Worm (Caenorhabditis elegans) whole organism, L2 larva: ENCODE results near the gene srsx-13.

ENCODE experiments used
- C34F6.9 ChIP-seq: fragments of 150-350 bp; optimal IDR thresholded peaks from 2 replicates; lab custom pipeline; 2014; ENCODE audit warnings: missing biosample characterization, missing genetic modification characterization
- Y55F3AM.14 ChIP-seq: fragments of 200-800 bp; sonication (Bioruptor generic); optimal IDR thresholded peaks from 2 replicates; lab custom pipeline; 2018; ENCODE audit warnings: mild to moderate bottlenecking, missing genetic modification characterization, missing compliant biosample characterization
- alr-1 ChIP-seq: fragments of 150-350 bp; optimal IDR thresholded peaks from 2 replicates; lab custom pipeline; 2014; ENCODE audit warnings: missing biosample characterization, missing genetic modification characterization
- ama-1 ChIP-seq: fragments of 150-350 bp; optimal IDR thresholded peaks from 2 replicates; lab custom pipeline; 2018; ENCODE audit warnings: inconsistent platforms
- blmp-1 ChIP-seq: sonication (generic microtip); optimal IDR thresholded peaks from 2 replicates; lab custom pipeline; 2017; ENCODE audit warnings: missing genetic modification characterization, mild to moderate bottlenecking, missing compliant biosample characterization, antibody characterized with exemption, moderate library complexity; ENCODE audit not compliant: insufficient read depth
- ceh-16 ChIP-seq: fragments of 150-350 bp; optimal IDR thresholded peaks from 2 replicates; lab custom pipeline; 2014; ENCODE audit warnings: missing biosample characterization, missing genetic modification characterization
- crh-2 ChIP-seq: sonication (generic microtip); optimal IDR thresholded peaks from 2 replicates; lab custom pipeline; 2017; ENCODE audit warnings: missing biosample characterization, missing genetic modification characterization
- dmd-4 ChIP-seq: sonication (generic microtip); optimal IDR thresholded peaks from 2 replicates; lab custom pipeline; 2017; ENCODE audit warnings: missing biosample characterization, missing genetic modification characterization
- egl-27 ChIP-seq: sonication (generic microtip); optimal IDR thresholded peaks from 3 replicates; lab custom pipeline; 2017; ENCODE audit warnings: missing biosample characterization, missing genetic modification reagents, missing genetic modification characterization
- elt-1 ChIP-seq: fragments of 150-350 bp; optimal IDR thresholded peaks from 2 replicates; lab custom pipeline; 2014; ENCODE audit warnings: missing biosample characterization, missing genetic modification characterization
- elt-3 ChIP-seq: sonication (generic microtip); optimal IDR thresholded peaks from 2 replicates; lab custom pipeline; 2017; ENCODE audit warnings: missing biosample characterization, missing genetic modification characterization
- fos-1 ChIP-seq: fragments of 150-350 bp; optimal IDR thresholded peaks from 2 replicates; lab custom pipeline; 2014; ENCODE audit warnings: missing biosample characterization, missing genetic modification characterization
- gmeb-1 ChIP-seq: fragments of 150-350 bp; optimal IDR thresholded peaks from 2 replicates; lab custom pipeline; 2014; ENCODE audit warnings: missing biosample characterization, missing genetic modification characterization
- lin-11 ChIP-seq: fragments of 150-350 bp; sonication (generic microtip); optimal IDR thresholded peaks from 2 replicates; lab custom pipeline; 2014; ENCODE audit warnings: missing biosample characterization, missing genetic modification characterization, inconsistent platforms, mixed read lengths
- lin-39 ChIP-seq: fragments of 150-350 bp; optimal IDR thresholded peaks from 2 replicates; lab custom pipeline; 2014; ENCODE audit warnings: missing biosample characterization, missing genetic modification reagents, missing genetic modification characterization
- lsy-2 ChIP-seq, 2 experiments: fragments of 150-350 bp in 1 of 2; sonication (generic microtip) in 1 of 2; optimal IDR thresholded peaks; 2 replicates each; lab custom pipeline; 2014 to 2017; ENCODE audit warnings: missing biosample characterization in 2 of 2, missing genetic modification characterization in 2 of 2
- mab-5 ChIP-seq: fragments of 150-350 bp; optimal IDR thresholded peaks from 2 replicates; lab custom pipeline; 2014; ENCODE audit warnings: missing biosample characterization, missing genetic modification characterization
- mbf-1 ChIP-seq: sonication (generic microtip); optimal IDR thresholded peaks from 2 replicates; lab custom pipeline; 2017; ENCODE audit warnings: missing biosample characterization, missing genetic modification characterization
- mdl-1 ChIP-seq, 2 experiments: fragments of 150-350 bp in 1 of 2; sonication (generic microtip) in 1 of 2; optimal IDR thresholded peaks; 2 replicates each; lab custom pipeline; 2017; ENCODE audit warnings: missing biosample characterization in 2 of 2, missing genetic modification characterization in 2 of 2
- nhr-11 ChIP-seq: fragments of 150-350 bp; optimal IDR thresholded peaks from 2 replicates; lab custom pipeline; 2014; ENCODE audit warnings: missing biosample characterization, missing genetic modification characterization
- nhr-12 ChIP-seq: fragments of 150-350 bp; optimal IDR thresholded peaks from 2 replicates; lab custom pipeline; 2014; ENCODE audit warnings: missing biosample characterization, missing genetic modification characterization
- nhr-21 ChIP-seq: fragments of 150-350 bp; optimal IDR thresholded peaks from 2 replicates; lab custom pipeline; 2014; ENCODE audit warnings: missing biosample characterization, missing genetic modification characterization
- nhr-237 ChIP-seq: fragments of 150-350 bp; optimal IDR thresholded peaks from 2 replicates; lab custom pipeline; 2014; ENCODE audit warnings: missing biosample characterization, missing genetic modification characterization
- nhr-25 ChIP-seq: fragments of 150-350 bp; sonication (generic microtip); optimal IDR thresholded peaks from 3 replicates; lab custom pipeline; 2014; ENCODE audit warnings: missing biosample characterization, missing genetic modification characterization
- nhr-77 ChIP-seq: fragments of 150-350 bp; optimal IDR thresholded peaks from 2 replicates; lab custom pipeline; 2014; ENCODE audit warnings: missing biosample characterization, missing genetic modification characterization
- peb-1 ChIP-seq: fragments of 150-350 bp; optimal IDR thresholded peaks from 2 replicates; lab custom pipeline; 2014; ENCODE audit warnings: missing biosample characterization, missing genetic modification characterization
- sem-4 ChIP-seq: fragments of 150-350 bp; optimal IDR thresholded peaks from 2 replicates; lab custom pipeline; 2014; ENCODE audit warnings: missing biosample characterization, missing genetic modification reagents, missing genetic modification characterization
- skn-1 ChIP-seq: sonication (generic microtip); optimal IDR thresholded peaks from 2 replicates; lab custom pipeline; 2017; ENCODE audit warnings: missing biosample characterization, missing genetic modification characterization
- sma-3 ChIP-seq: sonication (generic microtip); optimal IDR thresholded peaks from 2 replicates; lab custom pipeline; 2016; ENCODE audit warnings: missing genetic modification reagents, missing genetic modification characterization, missing compliant biosample characterization
- sma-9 ChIP-seq, 2 experiments: fragments of 150-350 bp in 1 of 2; sonication (generic microtip) in 1 of 2; optimal IDR thresholded peaks; 2 replicates each; lab custom pipeline; 2014 to 2016; ENCODE audit warnings: missing genetic modification characterization in 2 of 2, mild to moderate bottlenecking in 1 of 2, missing biosample characterization in 1 of 2, missing compliant biosample characterization in 1 of 2, missing genetic modification reagents in 1 of 2, moderate library complexity in 1 of 2
- snpc-4 ChIP-seq: fragments of 150-350 bp; optimal IDR thresholded peaks from 2 replicates; lab custom pipeline; 2014; ENCODE audit warnings: missing biosample characterization, missing genetic modification characterization
- unc-55 ChIP-seq: fragments of 150-350 bp; sonication (generic microtip); optimal IDR thresholded peaks from 3 replicates; lab custom pipeline; 2014; ENCODE audit warnings: missing biosample characterization, missing genetic modification reagents, missing genetic modification characterization
- ztf-1 ChIP-seq: fragments of 200-800 bp; sonication (Bioruptor generic); conservative IDR thresholded peaks from 2 replicates; pipeline ENCODE4 v1.3.6; 2022; ENCODE audit warnings: missing genetic modification characterization, missing compliant biosample characterization
- ztf-11 ChIP-seq: sonication (generic microtip); optimal IDR thresholded peaks from 2 replicates; lab custom pipeline; 2017; ENCODE audit warnings: missing biosample characterization, missing genetic modification characterization
- ztf-4 ChIP-seq: fragments of 150-350 bp; optimal IDR thresholded peaks from 2 replicates; lab custom pipeline; 2014; ENCODE audit warnings: missing biosample characterization, missing genetic modification characterization

Gene srsx-13

ce11 chrV:4960686-4961085, 22.3 kb downstream of the srsx-13 start:
- no peak for TF ChIP-seq ceh-16 (tag; lab: Kevin White, UChicago)
- no peak for TF ChIP-seq elt-3 (tag; lab: Kevin White, UChicago)
- TF ChIP-seq unc-55 (GFP tag; lab: Kevin White, UChicago) = no peak
- no peak for TF ChIP-seq nhr-77
- TF ChIP-seq gmeb-1 (tag; lab: Kevin White, UChicago) = no peak
- TF ChIP-seq nhr-12 = no peak
- no peak for TF ChIP-seq crh-2
- no peak for TF ChIP-seq peb-1 (tag; lab: Kevin White, UChicago)
- TF ChIP-seq ama-1 (lab: Kevin White, UChicago) = no peak
- no peak for TF ChIP-seq ztf-11 (tag; lab: Kevin White, UChicago)
- no peak for TF ChIP-seq lsy-2 (tag; optimal IDR thresholded peaks at IDR 0.05; lab: Kevin White, UChicago)
- TF ChIP-seq snpc-4 (tag; lab: Kevin White, UChicago) = no peak
- TF ChIP-seq elt-1 (tag; lab: Kevin White, UChicago) = no peak
- no peak for TF ChIP-seq sma-3 (GFP tag; lab: Kevin White, UChicago)
- TF ChIP-seq, all 48 proteins: peak for 0

DNA sequence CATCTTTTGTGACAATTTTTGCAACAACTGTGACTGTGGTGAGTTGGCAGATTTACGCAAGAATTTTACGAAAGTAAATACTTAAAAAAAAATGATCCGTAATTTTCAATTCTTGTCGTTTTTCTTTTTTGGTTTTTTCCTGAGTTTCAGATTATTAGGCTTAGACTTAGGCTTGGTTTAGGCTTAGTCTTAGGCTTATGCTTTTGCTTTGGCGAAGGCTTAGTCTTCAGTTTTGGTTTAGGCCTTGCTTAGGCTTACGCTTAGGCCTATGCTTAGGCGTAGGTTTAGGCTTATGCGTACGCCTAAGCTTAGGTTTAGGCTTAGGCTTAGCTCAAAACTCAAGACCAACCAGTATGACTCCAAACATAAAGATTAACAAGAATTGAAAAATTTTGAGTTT, 25.4 kb downstream of the srsx-13 start:
- no peak for TF ChIP-seq C34F6.9 (tag; lab: Kevin White, UChicago)
- no peak for TF ChIP-seq gmeb-1 (tag; lab: Kevin White, UChicago)
- TF ChIP-seq mbf-1 = no peak
- no peak for TF ChIP-seq lin-11 (tag; lab: Kevin White, UChicago)
- no peak for TF ChIP-seq nhr-237 (tag; lab: Kevin White, UChicago)
- no peak for TF ChIP-seq sem-4 (tag; lab: Kevin White, UChicago)
- no peak for TF ChIP-seq elt-3 (tag; lab: Kevin White, UChicago)
- TF ChIP-seq egl-27 (tag; lab: Kevin White, UChicago) = no peak
- no peak for TF ChIP-seq nhr-12
- no peak for TF ChIP-seq mdl-1 (tag; optimal IDR thresholded peaks at IDR 0.05; lab: Kevin White, UChicago)
- TF ChIP-seq snpc-4 (tag; lab: Kevin White, UChicago) = no peak
- TF ChIP-seq ztf-1 = no peak
- TF ChIP-seq, all 48 proteins: peak for 0

- TF ChIP-seq nhr-21 (tag; lab: Kevin White, UChicago) (no peak), C34F6.9 (tag; lab: Kevin White, UChicago) (no peak), lin-39 (tag; lab: Kevin White, UChicago) (no peak), nhr-77 (no peak), elt-3 (tag; lab: Kevin White, UChicago) (no peak), alr-1 (no peak), skn-1 (tag; lab: Kevin White, UChicago) (no peak), ceh-16 (tag; lab: Kevin White, UChicago) (no peak), Y55F3AM.14 (GFP tag; lab: Kevin White, UChicago) (no peak), dmd-4 (no peak), nhr-25 (tag; lab: Kevin White, UChicago) (no peak), snpc-4 (tag; lab: Kevin White, UChicago) (no peak), nhr-11 (tag; lab: Kevin White, UChicago) (no peak), fos-1 (tag; lab: Kevin White, UChicago) (no peak)
Observed at ce11 chrV:4956529-4956928, 26.5 kb downstream of the srsx-13 start, which contains the start of gene str-208. TSS of gene str-208 (plus strand) at chrV:4956829.

DNA sequence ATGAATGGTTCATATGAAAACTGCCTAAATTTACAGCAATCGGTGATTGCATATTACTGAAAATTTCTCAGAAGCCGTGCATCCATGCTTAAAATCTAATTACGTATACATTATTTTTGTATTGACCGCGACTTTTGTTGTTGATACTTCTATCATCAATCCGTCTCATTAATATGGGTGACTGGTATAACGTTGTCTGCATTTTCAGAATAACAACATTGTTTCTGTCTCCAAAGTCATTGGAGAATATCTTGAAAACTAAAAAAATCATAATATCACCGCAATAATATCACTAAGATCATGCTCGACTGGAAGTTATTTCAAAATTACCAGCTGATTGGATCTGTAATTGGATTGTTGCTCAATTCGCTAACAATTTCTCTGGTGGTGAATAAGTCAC, 31.6 kb downstream of the srsx-13 start, which contains the start of gene str-207:
Gene str-207 (plus strand): TSS at position 301 of the 400 bp plus-strand sequence.
- TF ChIP-seq mab-5 (tag; lab: Kevin White, UChicago) (no peak), sma-9 (GFP tag; optimal IDR thresholded peaks at IDR 0.05; lab: Kevin White, UChicago) (no peak), sma-9 (tag; optimal IDR thresholded peaks at IDR 0.05; lab: Kevin White, UChicago) (no peak), egl-27 (tag; lab: Kevin White, UChicago) (no peak), ama-1 (lab: Kevin White, UChicago) (no peak)

ce11 chrV:4948635-4949034, 34.4 kb downstream of the srsx-13 start, which contains the start of gene str-209:
TSS of gene str-209 (plus strand) at chrV:4948935.
- TF ChIP-seq ztf-4 (no peak), skn-1 (tag; lab: Kevin White, UChicago) (no peak), sma-9 (GFP tag; optimal IDR thresholded peaks at IDR 0.05; lab: Kevin White, UChicago) (no peak), sma-9 (tag; optimal IDR thresholded peaks at IDR 0.05; lab: Kevin White, UChicago) (no peak), blmp-1 (tag; lab: Kevin White, UChicago) (no peak), ztf-1 (no peak), nhr-237 (tag; lab: Kevin White, UChicago) (no peak), nhr-12 (no peak), nhr-11 (tag; lab: Kevin White, UChicago) (no peak), C34F6.9 (tag; lab: Kevin White, UChicago) (no peak)
